Worm (Caenorhabditis elegans) whole organism, L1 larva: ENCODE measurements around the gene F09E10.5.

Experiments
- C04F5.9 ChIP-seq: sonication (generic microtip); optimal IDR thresholded peaks from 2 replicates; lab custom pipeline; 2016; ENCODE audit warnings: missing genetic modification characterization, missing compliant biosample characterization
- C16A3.4 ChIP-seq: fragments of 150-350 bp; optimal IDR thresholded peaks from 2 replicates; lab custom pipeline; 2014; ENCODE audit warnings: missing biosample characterization, missing genetic modification characterization
- aha-1 ChIP-seq: fragments of 150-350 bp; optimal IDR thresholded peaks from 2 replicates; lab custom pipeline; 2014; ENCODE audit warnings: missing biosample characterization, missing genetic modification characterization
- ama-1 ChIP-seq: fragments of 150-350 bp; optimal IDR thresholded peaks from 2 replicates; lab custom pipeline; 2014
- blmp-1 ChIP-seq: fragments of 150-350 bp; optimal IDR thresholded peaks from 2 replicates; lab custom pipeline; 2014; ENCODE audit warnings: missing biosample characterization, missing genetic modification characterization
- ceh-63 ChIP-seq: fragments of 200-800 bp; sonication (Bioruptor generic); optimal IDR thresholded peaks from 2 replicates; lab custom pipeline; 2018; ENCODE audit warnings: mild to moderate bottlenecking, missing genetic modification characterization, missing compliant biosample characterization
- ceh-8 ChIP-seq: fragments of 200-800 bp; sonication (Bioruptor generic); optimal IDR thresholded peaks from 2 replicates; lab custom pipeline; 2018; ENCODE audit warnings: mild to moderate bottlenecking, missing genetic modification characterization, moderate library complexity, missing compliant biosample characterization
- ceh-82 ChIP-seq, 3 experiments: fragments of 150-350 bp in 1 of 3; sonication (generic microtip) in 2 of 3; optimal IDR thresholded peaks; 2 replicates each; lab custom pipeline; 2014 to 2017; ENCODE audit warnings: missing biosample characterization in 3 of 3, missing genetic modification characterization in 3 of 3
- ceh-90 ChIP-seq: sonication (generic microtip); optimal IDR thresholded peaks from 2 replicates; lab custom pipeline; 2016; ENCODE audit warnings: missing genetic modification characterization, missing compliant biosample characterization
- ces-1 ChIP-seq: fragments of 150-350 bp; optimal IDR thresholded peaks from 2 replicates; lab custom pipeline; 2014; ENCODE audit warnings: missing biosample characterization, missing genetic modification reagents, missing genetic modification characterization
- efl-1 ChIP-seq, 4 experiments: fragments of 150-350 bp; optimal IDR thresholded peaks in 3 of 4; peaks in 1 of 4; 1 replicate in 1 of 4; 2 replicates in 3 of 4; lab custom pipeline; 2014; ENCODE audit warnings: missing biosample characterization in 2 of 4, missing genetic modification characterization in 2 of 4, missing genetic modification reagents in 2 of 4
- efl-3 ChIP-seq: fragments of 200-800 bp; sonication (Bioruptor generic); optimal IDR thresholded peaks from 2 replicates; lab custom pipeline; 2018; ENCODE audit warnings: mild to moderate bottlenecking, missing genetic modification characterization, missing compliant biosample characterization
- egl-27 ChIP-seq, 2 experiments: fragments of 150-350 bp in 1 of 2; sonication (generic microtip); optimal IDR thresholded peaks; 3 replicates each; lab custom pipeline; 2017 to 2018; ENCODE audit warnings: missing biosample characterization in 2 of 2, missing genetic modification characterization in 2 of 2, missing genetic modification reagents in 2 of 2
- elt-2 ChIP-seq: sonication (generic microtip); optimal IDR thresholded peaks from 2 replicates; lab custom pipeline; 2016; ENCODE audit warnings: missing genetic modification characterization, mild to moderate bottlenecking, inconsistent platforms, missing compliant biosample characterization, missing genetic modification reagents
- elt-3 ChIP-seq, 6 experiments: fragments of 150-350 bp in 1 of 6; sonication (generic microtip); optimal IDR thresholded peaks; 2 replicates each; lab custom pipeline; 2017 to 2018; ENCODE audit warnings: missing biosample characterization in 6 of 6, missing genetic modification characterization in 6 of 6, inconsistent platforms in 1 of 6
- fkh-4 ChIP-seq: sonication (generic microtip); optimal IDR thresholded peaks from 2 replicates; lab custom pipeline; 2016; ENCODE audit warnings: missing compliant biosample characterization, missing genetic modification characterization, borderline replicate concordance
- fkh-8 ChIP-seq: sonication (generic microtip); optimal IDR thresholded peaks from 2 replicates; lab custom pipeline; 2016; ENCODE audit warnings: mild to moderate bottlenecking, missing genetic modification characterization, missing compliant biosample characterization
- grh-1 ChIP-seq: fragments of 200-800 bp; sonication (Bioruptor generic); IDR thresholded peaks from 2 replicates; pipeline ENCODE4 v1.3.6; 2022; ENCODE audit warnings: missing genetic modification reagents, missing genetic modification characterization, missing compliant biosample characterization
- hlh-17 ChIP-seq: fragments of 200-800 bp; sonication (Bioruptor generic); optimal IDR thresholded peaks from 2 replicates; lab custom pipeline; 2018; ENCODE audit warnings: missing genetic modification characterization, mild to moderate bottlenecking, missing compliant biosample characterization, moderate library complexity, borderline replicate concordance
- hpl-2 ChIP-seq: fragments of 150-350 bp; optimal IDR thresholded peaks from 2 replicates; lab custom pipeline; 2014; ENCODE audit warnings: missing biosample characterization, missing genetic modification reagents, missing genetic modification characterization
- irx-1 ChIP-seq: sonication (generic microtip); optimal IDR thresholded peaks from 2 replicates; lab custom pipeline; 2016; ENCODE audit warnings: missing genetic modification characterization, missing compliant biosample characterization
- lin-13 ChIP-seq: fragments of 150-350 bp; optimal IDR thresholded peaks from 2 replicates; lab custom pipeline; 2014; ENCODE audit warnings: missing biosample characterization, missing genetic modification reagents, missing genetic modification characterization
- lin-35 ChIP-seq, 2 experiments: fragments of 150-350 bp; optimal IDR thresholded peaks; 2 replicates each; lab custom pipeline; 2014; ENCODE audit warnings: missing biosample characterization in 2 of 2, missing genetic modification characterization in 2 of 2, missing genetic modification reagents in 2 of 2
- lin-39 ChIP-seq: fragments of 150-350 bp; optimal IDR thresholded peaks from 2 replicates; lab custom pipeline; 2014; ENCODE audit warnings: missing biosample characterization, missing genetic modification reagents, missing genetic modification characterization
- lir-3 ChIP-seq: sonication (generic microtip); optimal IDR thresholded peaks from 2 replicates; lab custom pipeline; 2016; ENCODE audit warnings: mild to moderate bottlenecking, missing genetic modification characterization, moderate library complexity, missing compliant biosample characterization; ENCODE audit not compliant: poor library complexity
- mab-9 ChIP-seq: fragments of 200-800 bp; sonication (Bioruptor generic); IDR thresholded peaks from 2 replicates; pipeline ENCODE4 v1.3.6; 2022; ENCODE audit warnings: missing genetic modification reagents, missing genetic modification characterization, missing compliant biosample characterization
- mef-2 ChIP-seq: fragments of 150-350 bp; optimal IDR thresholded peaks from 2 replicates; lab custom pipeline; 2014; ENCODE audit warnings: missing biosample characterization, missing genetic modification characterization
- nhr-47 ChIP-seq: sonication (generic microtip); optimal IDR thresholded peaks from 2 replicates; lab custom pipeline; 2016; ENCODE audit warnings: mild to moderate bottlenecking, missing genetic modification characterization, moderate library complexity, missing compliant biosample characterization
- nhr-71 ChIP-seq: sonication (generic microtip); optimal IDR thresholded peaks from 2 replicates; lab custom pipeline; 2016; ENCODE audit warnings: mild to moderate bottlenecking, missing genetic modification characterization, moderate library complexity, missing compliant biosample characterization
- nhr-84 ChIP-seq: sonication (generic microtip); optimal IDR thresholded peaks from 2 replicates; lab custom pipeline; 2017; ENCODE audit warnings: missing biosample characterization, missing genetic modification characterization
- nhr-85 ChIP-seq: sonication (generic microtip); peaks from one replicate; lab custom pipeline; 2016; ENCODE audit warnings: missing genetic modification characterization, inconsistent platforms, missing compliant biosample characterization
- nhr-90 ChIP-seq: sonication (generic microtip); optimal IDR thresholded peaks from 2 replicates; lab custom pipeline; 2016; ENCODE audit warnings: mild to moderate bottlenecking, missing genetic modification characterization, missing compliant biosample characterization; ENCODE audit not compliant: poor library complexity
- pqm-1 ChIP-seq: sonication (generic microtip); optimal IDR thresholded peaks from 3 replicates; lab custom pipeline; 2017; ENCODE audit warnings: missing biosample characterization, missing genetic modification characterization
- rnt-1 ChIP-seq: sonication (generic microtip); optimal IDR thresholded peaks from 2 replicates; lab custom pipeline; 2016; ENCODE audit warnings: mild to moderate bottlenecking, missing genetic modification characterization, moderate library complexity, missing compliant biosample characterization
- skn-1 ChIP-seq: fragments of 150-350 bp; optimal IDR thresholded peaks from 2 replicates; lab custom pipeline; 2014; ENCODE audit warnings: missing biosample characterization, missing genetic modification characterization
- snpc-4 ChIP-seq: fragments of 150-350 bp; optimal IDR thresholded peaks from 2 replicates; lab custom pipeline; 2014; ENCODE audit warnings: missing biosample characterization, missing genetic modification characterization
- snu-23 ChIP-seq: sonication (generic microtip); optimal IDR thresholded peaks from 2 replicates; lab custom pipeline; 2016; ENCODE audit warnings: missing genetic modification characterization, missing compliant biosample characterization
- sup-37 ChIP-seq: fragments of 200-800 bp; sonication (Bioruptor generic); optimal IDR thresholded peaks from 2 replicates; lab custom pipeline; 2018; ENCODE audit warnings: mild to moderate bottlenecking, missing genetic modification characterization, missing compliant biosample characterization
- tbx-2 ChIP-seq: sonication (generic microtip); optimal IDR thresholded peaks from 2 replicates; lab custom pipeline; 2016; ENCODE audit warnings: missing genetic modification characterization, missing compliant biosample characterization
- tlp-1 ChIP-seq: fragments of 150-350 bp; optimal IDR thresholded peaks from 2 replicates; lab custom pipeline; 2014; ENCODE audit warnings: missing biosample characterization, missing genetic modification characterization
- unc-130 ChIP-seq: fragments of 150-350 bp; optimal IDR thresholded peaks from 2 replicates; lab custom pipeline; 2017; ENCODE audit warnings: missing biosample characterization, missing genetic modification characterization, inconsistent platforms
- unc-30 ChIP-seq: sonication (generic microtip); optimal IDR thresholded peaks from 2 replicates; lab custom pipeline; 2017; ENCODE audit warnings: missing biosample characterization, missing genetic modification characterization
- unc-98 ChIP-seq: fragments of 200-800 bp; sonication (Bioruptor generic); IDR thresholded peaks from 2 replicates; pipeline ENCODE4 v1.3.6; 2022; ENCODE audit warnings: missing genetic modification characterization, missing compliant biosample characterization
- zag-1 ChIP-seq: fragments of 150-350 bp; optimal IDR thresholded peaks from 2 replicates; lab custom pipeline; 2014; ENCODE audit warnings: missing biosample characterization, missing genetic modification characterization
- ztf-4 ChIP-seq: fragments of 150-350 bp; optimal IDR thresholded peaks from 2 replicates; lab custom pipeline; 2014; ENCODE audit warnings: missing biosample characterization, missing genetic modification characterization

The F09E10.5 gene

ce11 chrX:1517519-1517918 lies 23.4 kb upstream of the F09E10.5 start:
- TF ChIP-seq nhr-47 (tag; lab: Kevin White, UChicago), result no peak
- TF ChIP-seq C16A3.4 (tag; lab: Kevin White, UChicago), result no peak
- TF ChIP-seq fkh-8 (tag; lab: Kevin White, UChicago), result no peak
- no peak for TF ChIP-seq ceh-90
- TF ChIP-seq efl-3, result no peak
- TF ChIP-seq ceh-82 (tag; optimal IDR thresholded peaks at IDR 0.05; lab: Kevin White, UChicago), result no peak
- TF ChIP-seq, all 84 proteins: peak for 0

- TF ChIP-seq snpc-4 (tag; lab: Kevin White, UChicago) (peak; percentile 84), nhr-90 (tag; lab: Kevin White, UChicago) (no peak)
- TF ChIP-seq, all 84 proteins: peak for 1
These were observed 22.4 kb upstream of the F09E10.5 start for ce11 chrX:1516574-1516973.

DNA sequence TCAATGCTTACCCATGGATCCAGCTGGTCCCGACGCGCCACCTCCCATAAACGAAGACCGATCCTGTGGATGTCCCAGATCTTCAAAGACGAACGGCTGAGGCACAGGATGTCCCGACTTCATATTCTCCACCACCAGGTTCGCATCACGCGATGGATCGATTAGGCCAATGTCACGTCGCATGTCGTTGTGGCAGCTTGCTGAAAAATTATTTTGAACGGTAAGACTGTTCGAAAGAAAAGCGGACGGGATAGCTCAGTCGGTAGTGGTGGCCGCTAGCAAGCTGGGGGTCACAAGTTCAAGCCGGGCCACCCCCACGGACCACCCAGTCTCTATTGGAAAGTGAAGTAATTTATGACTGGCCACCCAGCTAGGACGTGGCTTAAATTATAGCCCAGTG lies 19.0 kb upstream of the F09E10.5 start:
- TF ChIP-seq zag-1 (tag; lab: Kevin White, UChicago), result no peak
- TF ChIP-seq nhr-84 (tag; lab: Kevin White, UChicago), result no peak
- TF ChIP-seq ztf-4, result no peak
- no peak for TF ChIP-seq nhr-85 (tag; lab: Kevin White, UChicago)
- no peak for TF ChIP-seq grh-1 (GFP tag; lab: Robert Waterston, UW)
- TF ChIP-seq ama-1 (lab: Kevin White, UChicago), result no peak
- TF ChIP-seq egl-27 (tag; optimal IDR thresholded peaks at IDR 0.05; lab: Kevin White, UChicago), result no peak
- no peak for TF ChIP-seq mef-2 (tag; lab: Kevin White, UChicago)
- no peak for TF ChIP-seq pqm-1 (tag; lab: Kevin White, UChicago)
- TF ChIP-seq lir-3 (tag; lab: Kevin White, UChicago), result no peak
- TF ChIP-seq tbx-2 (tag; lab: Kevin White, UChicago), result no peak
- no peak for TF ChIP-seq ceh-8
- TF ChIP-seq tlp-1, result no peak
- no peak for TF ChIP-seq rnt-1 (tag; lab: Kevin White, UChicago)
- no peak for TF ChIP-seq skn-1
- no peak for TF ChIP-seq ceh-63 (GFP tag; lab: Kevin White, UChicago)
- no peak for TF ChIP-seq lin-35 (GFP tag; optimal IDR thresholded peaks at IDR 0.05; lab: Kevin White, UChicago)
- no peak for TF ChIP-seq elt-3 (tag; optimal IDR thresholded peaks at IDR 0.05; lab: Kevin White, UChicago)

ce11 chrX:1512307-1512706 lies 18.2 kb upstream of the F09E10.5 start:
- TF ChIP-seq elt-2 (tag; lab: Kevin White, UChicago) (no peak), unc-30 (tag; lab: Kevin White, UChicago) (no peak), fkh-4 (tag; lab: Kevin White, UChicago) (no peak), blmp-1 (no peak), C04F5.9 (tag; lab: Kevin White, UChicago) (no peak), lin-35 (GFP tag; optimal IDR thresholded peaks at IDR 0.05; lab: Kevin White, UChicago) (no peak), ces-1 (GFP tag; lab: Kevin White, UChicago) (no peak), irx-1 (no peak), lin-39 (no peak), unc-130 (tag; lab: Kevin White, UChicago) (no peak), mab-9 (GFP tag; lab: Robert Waterston, UW) (no peak), ztf-4 (no peak), nhr-85 (tag; lab: Kevin White, UChicago) (no peak)
- TF ChIP-seq, all 84 proteins: peak for 0

DNA sequence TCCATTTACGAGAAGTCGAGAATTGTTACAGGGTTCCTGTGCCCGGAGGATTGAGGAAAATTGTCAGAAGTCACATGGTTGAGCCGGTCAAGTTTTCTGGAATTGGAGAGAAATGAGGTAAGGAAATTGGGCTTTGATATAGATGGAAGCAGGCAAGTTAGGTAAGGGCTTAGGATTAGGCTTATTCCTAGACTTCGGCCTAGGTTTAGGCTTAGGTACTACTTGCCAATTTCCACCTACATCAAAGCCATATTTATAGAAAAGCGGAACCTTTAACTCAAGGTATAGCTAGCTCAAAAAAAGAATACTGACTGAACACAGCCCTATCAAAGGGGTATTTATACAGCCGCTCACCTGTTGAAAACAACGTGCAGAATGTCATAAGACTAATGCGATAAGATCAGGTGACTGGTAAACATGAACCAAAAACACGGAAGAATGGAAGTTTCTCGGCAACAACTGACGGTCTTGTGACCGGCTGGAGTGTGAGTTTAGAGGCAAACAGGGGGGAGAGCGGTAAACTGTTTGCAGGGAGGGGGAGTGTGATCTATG lies 10.4 kb upstream of the F09E10.5 start:
- TF ChIP-seq hpl-2 (GFP tag; lab: Kevin White, UChicago), result peak; percentile 90
- TF ChIP-seq ztf-4, result peak; percentile 82
- TF ChIP-seq hlh-17 (GFP tag; lab: Kevin White, UChicago), result peak; percentile 46
- TF ChIP-seq aha-1, result peak; percentile 98
- TF ChIP-seq snu-23 (GFP tag; lab: Kevin White, UChicago), result peak; percentile 96
- TF ChIP-seq sup-37, result peak; percentile 85
- no peak for TF ChIP-seq ceh-90
- peak; percentile 54; the same call in 1 of the 2 replicates for TF ChIP-seq unc-98
- TF ChIP-seq efl-3, result peak; percentile 35
- peak; percentile 78; the same call in 1 of the 2 replicates for TF ChIP-seq mab-9 (GFP tag; lab: Robert Waterston, UW)
- TF ChIP-seq lin-13 (GFP tag; lab: Kevin White, UChicago), result peak; percentile 92
- no peak for TF ChIP-seq unc-30 (tag; lab: Kevin White, UChicago)
- TF ChIP-seq nhr-84 (tag; lab: Kevin White, UChicago), result no peak
- peak; percentile 69 to 75 for TF ChIP-seq efl-1 (optimal IDR thresholded peaks at IDR 0.05; lab: Kevin White, UChicago)
- peak; percentile 47 to 97 for TF ChIP-seq efl-1 (GFP tag; optimal IDR thresholded peaks at IDR 0.05 in 1 of 2; lab: Kevin White, UChicago)
- TF ChIP-seq grh-1 (GFP tag; lab: Robert Waterston, UW), result peak; percentile 96
- TF ChIP-seq nhr-71 (tag; lab: Kevin White, UChicago), result peak; percentile 99
- TF ChIP-seq ceh-63 (GFP tag; lab: Kevin White, UChicago), result no peak
